Fruit fly (Drosophila melanogaster): ENCODE measurements around the gene Task7.
A peak's percentile ranks its signal among the peaks of the same experiment; 100 is the strongest.

The Task7 gene

dm6 chr3R:9417577-9418334 is 5.7 kb upstream of the Task7 start, which contains the start of gene ps (continued):
- TF ChIP-seq zen2 (GFP tag; IDR thresholded peaks at IDR 0.05; ENCODE audit: partially characterized antibody) (no peak), insv (GFP tag; optimal IDR thresholded peaks at IDR 0.05) (peak in 1 of 2 experiments; percentile 78), CG12299 (tag; optimal IDR thresholded peaks at IDR 0.05) (no peak), sens-2 (GFP tag; IDR thresholded peaks at IDR 0.05) (no peak), CHES-1-like (GFP tag; optimal IDR thresholded peaks at IDR 0.05) (peak; percentile 22), bsh (GFP tag; optimal IDR thresholded peaks at IDR 0.05) (peak in 1 of 2 experiments; percentile 32), Gug (GFP tag; IDR thresholded peaks at IDR 0.05) (0 out of 4 replicates have a peak, but pooled peaks have one; percentile 18), YL-1 (GFP tag; optimal IDR thresholded peaks at IDR 0.05) (peak; percentile 6), Stat92E (GFP tag; optimal IDR thresholded peaks at IDR 0.05) (no peak), schlank (tag; optimal IDR thresholded peaks at IDR 0.05) (no peak), kah (GFP tag; optimal IDR thresholded peaks at IDR 0.05) (peak; percentile 99), MBD-R2 (GFP tag; IDR thresholded peaks at IDR 0.05) (no peak), BtbVII (GFP tag; optimal IDR thresholded peaks at IDR 0.05) (peak; percentile 43), tio (GFP tag; optimal IDR thresholded peaks at IDR 0.05) (no peak), ERR (GFP tag; optimal IDR thresholded peaks at IDR 0.05) (no peak), CG1233 (GFP tag; optimal IDR thresholded peaks at IDR 0.05) (peak; percentile 23), nom (GFP tag; optimal IDR thresholded peaks at IDR 0.05) (peak; percentile 50), CG14667 (GFP tag; IDR thresholded peaks at IDR 0.05) (no peak), Dip2 (GFP tag; IDR thresholded peaks at IDR 0.05) (no peak), kni (GFP tag; optimal IDR thresholded peaks at IDR 0.05) (peak; percentile 91), Dref (GFP tag; IDR thresholded peaks at IDR 0.05) (no peak), cwo (GFP tag; optimal IDR thresholded peaks at IDR 0.05) (peak; percentile 32), CG2712 (tag; optimal IDR thresholded peaks at IDR 0.05) (no peak), gce (GFP tag; IDR thresholded peaks at IDR 0.05) (no peak), sd (tag; optimal IDR thresholded peaks at IDR 0.05) (peak; percentile 99), chinmo (GFP tag; IDR thresholded peaks at IDR 0.05; ENCODE audit: partially characterized antibody) (no peak), CG11695 (GFP tag; IDR thresholded peaks at IDR 0.05) (no peak), CG14050 (GFP tag; IDR thresholded peaks at IDR 0.05) (no peak), CG8281 (tag; optimal IDR thresholded peaks at IDR 0.05) (peak; percentile 64), CG8478 (optimal IDR thresholded peaks at IDR 0.05) (no peak), ems (GFP tag; optimal IDR thresholded peaks at IDR 0.05) (peak; percentile 8), gro (GFP tag; optimal IDR thresholded peaks at IDR 0.05) (peak; percentile 51), Hmx (GFP tag; optimal IDR thresholded peaks at IDR 0.05) (no peak), Jarid2 (GFP tag; optimal IDR thresholded peaks at IDR 0.05) (peak; percentile 93), CG4328 (GFP tag; optimal IDR thresholded peaks at IDR 0.05) (peak; percentile 5), CG17912 (GFP tag; optimal IDR thresholded peaks at IDR 0.05) (no peak), cad (GFP tag; optimal IDR thresholded peaks at IDR 0.05) (no peak), chm (GFP tag; IDR thresholded peaks at IDR 0.05) (no peak), HmgZ (tag; optimal IDR thresholded peaks at IDR 0.05) (peak; percentile 23), Trl (optimal IDR thresholded peaks at IDR 0.05) (peak; percentile 91 to 97), Trl (GFP tag; optimal IDR thresholded peaks at IDR 0.05) (peak; percentile 61), CG3726 (GFP tag; IDR thresholded peaks at IDR 0.05) (no peak), CG3163 (GFP tag; optimal IDR thresholded peaks at IDR 0.05) (peak; percentile 80), Meics (GFP tag; optimal IDR thresholded peaks at IDR 0.05) (peak; percentile 17), pho (GFP tag; optimal IDR thresholded peaks at IDR 0.05) (no peak), Asciz (GFP tag; optimal IDR thresholded peaks at IDR 0.05) (peak; percentile 3), CG4707 (GFP tag; optimal IDR thresholded peaks at IDR 0.05) (no peak), sim (GFP tag; IDR thresholded peaks at IDR 0.05) (no peak)

Measured in whole organism, embryonic.